Worm (Caenorhabditis elegans): Measurements from ENCODE around the gene sucl-1.

- no peak for TF ChIP-seq hmbx-1 (tag; optimal IDR thresholded peaks at IDR 0.05)
- TF ChIP-seq aly-1 (tag; optimal IDR thresholded peaks at IDR 0.05): no peak
- TF ChIP-seq ceh-13 (GFP tag; optimal IDR thresholded peaks at IDR 0.05): no peak
- no peak for TF ChIP-seq ets-7 (tag; optimal IDR thresholded peaks at IDR 0.05)
- TF ChIP-seq flt-1 (GFP tag; IDR thresholded peaks at IDR 0.05): no peak
- no peak for TF ChIP-seq pes-1 (GFP tag; IDR thresholded peaks at IDR 0.05)
- no peak for TF ChIP-seq tbx-37 (GFP tag; conservative IDR thresholded peaks at IDR 0.05)
- no peak for TF ChIP-seq ama-1 (optimal IDR thresholded peaks at IDR 0.05)
- TF ChIP-seq scrt-1 (GFP tag; IDR thresholded peaks at IDR 0.05): no peak
- TF ChIP-seq tra-4 (tag; optimal IDR thresholded peaks at IDR 0.05): no peak
These were observed 40.3 kb downstream of the sucl-1 start for ce11 chrX:14794170-14794569.
